Worm (Caenorhabditis elegans): ENCODE results near the gene clec-136.

DNA sequence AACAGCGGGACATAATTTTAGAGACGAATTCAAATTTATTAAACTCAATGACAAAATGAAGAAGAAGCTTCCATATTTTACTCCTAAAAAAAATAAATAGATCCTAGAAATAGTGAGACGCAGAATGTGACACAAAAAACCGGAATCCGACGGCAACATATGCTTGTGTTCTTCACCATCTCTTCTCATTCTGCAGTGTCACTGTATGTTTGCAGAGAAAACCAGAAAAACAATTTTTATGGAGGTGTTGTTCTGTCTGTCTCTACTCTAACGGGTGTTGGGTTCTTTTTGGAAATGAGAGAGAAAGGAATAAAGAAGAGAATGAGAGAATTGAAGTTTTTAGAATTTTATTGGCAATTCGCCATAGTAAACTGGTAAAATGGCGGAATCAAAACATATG lies 22.5 kb upstream of the clec-136 start:
- no peak for TF ChIP-seq unc-130 (GFP tag; optimal IDR thresholded peaks at IDR 0.05)
- TF ChIP-seq zfh-2 (GFP tag; conservative IDR thresholded peaks at IDR 0.05): no peak
- TF ChIP-seq tbp1 (GFP tag; optimal IDR thresholded peaks at IDR 0.05): no peak
- no peak for TF ChIP-seq ama-1 (optimal IDR thresholded peaks at IDR 0.05)
- no peak for TF ChIP-seq ama-1 (GFP tag; optimal IDR thresholded peaks at IDR 0.05)
- TF ChIP-seq hmg-20 (GFP tag; IDR thresholded peaks at IDR 0.05): no peak
- TF ChIP-seq D2030.7 (GFP tag; IDR thresholded peaks at IDR 0.05): no peak
- no peak for TF ChIP-seq atf-7 (tag; optimal IDR thresholded peaks at IDR 0.05)
- TF ChIP-seq ztf-22 (GFP tag; optimal IDR thresholded peaks at IDR 0.05): no peak
- TF ChIP-seq Y95B8A.8 (GFP tag; IDR thresholded peaks at IDR 0.05): no peak
- TF ChIP-seq repo-1 (tag; optimal IDR thresholded peaks at IDR 0.05): no peak
